Fruit fly (Drosophila melanogaster): Measurements from ENCODE around the gene Had1.
A peak's percentile ranks its signal among the peaks of the same experiment; 100 is the strongest.

The Had1 gene

DNA sequence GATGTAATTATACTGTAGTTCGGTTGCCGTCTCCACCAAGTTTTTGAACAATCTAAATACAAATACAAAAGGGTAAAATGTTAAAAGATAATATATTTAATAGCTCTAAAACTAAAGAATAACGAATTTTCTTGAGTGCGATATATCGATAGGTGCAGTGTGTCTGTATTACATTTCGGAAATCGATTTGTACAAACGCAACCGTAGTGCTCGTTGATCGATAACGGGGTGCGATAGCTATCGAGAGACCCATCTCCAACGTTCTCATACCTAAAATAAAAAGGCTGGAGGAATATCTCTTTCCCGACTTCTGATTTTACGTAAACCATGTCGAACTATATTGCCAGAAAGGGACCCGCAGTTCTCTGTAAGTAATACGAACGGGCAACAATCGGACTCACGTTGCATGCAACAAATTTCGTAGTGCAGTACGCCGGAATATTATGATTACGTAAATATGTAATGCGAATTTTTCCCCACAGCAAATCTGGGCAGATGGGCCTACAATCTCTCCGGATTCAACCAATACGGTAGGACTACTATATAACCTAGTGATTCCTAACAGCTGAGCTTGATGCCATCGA, 22.3 kb downstream of the Had1 start, which contains the start of gene UQCR-14 (continued):
- TF ChIP-seq CG5180 (GFP tag; optimal IDR thresholded peaks at IDR 0.05) (no peak), otp (GFP tag; IDR thresholded peaks at IDR 0.05) (no peak), dan (GFP tag; IDR thresholded peaks at IDR 0.05) (no peak), Doc3 (GFP tag; IDR thresholded peaks at IDR 0.05; ENCODE audit: partially characterized antibody) (peak; percentile 89), CHES-1-like (GFP tag; optimal IDR thresholded peaks at IDR 0.05) (peak; percentile 28), emc (GFP tag; optimal IDR thresholded peaks at IDR 0.05) (no peak), Lpt (GFP tag; optimal IDR thresholded peaks at IDR 0.05) (no peak), CG10959 (GFP tag; IDR thresholded peaks at IDR 0.05) (no peak), CG16813 (GFP tag; IDR thresholded peaks at IDR 0.05; ENCODE audit: partially characterized antibody) (peak; percentile 98), chn (GFP tag; optimal IDR thresholded peaks at IDR 0.05) (no peak), CG6854 (GFP tag; optimal IDR thresholded peaks at IDR 0.05) (no peak), Hey (tag; optimal IDR thresholded peaks at IDR 0.05) (no peak), da (GFP tag; optimal IDR thresholded peaks at IDR 0.05) (no peak), CG7372 (GFP tag; IDR thresholded peaks at IDR 0.05) (no peak), Dll (GFP tag; IDR thresholded peaks at IDR 0.05; ENCODE audit: partially characterized antibody) (peak; percentile 94), CG12942 (GFP tag; optimal IDR thresholded peaks at IDR 0.05) (no peak), Awh (GFP tag; IDR thresholded peaks at IDR 0.05) (no peak), CG17829 (tag; optimal IDR thresholded peaks at IDR 0.05) (peak; percentile 61), CG12071 (GFP tag; optimal IDR thresholded peaks at IDR 0.05) (no peak), CG2116 (GFP tag; optimal IDR thresholded peaks at IDR 0.05) (peak; percentile 99), odd (GFP tag; optimal IDR thresholded peaks at IDR 0.05) (no peak), Nf-YC (tag; optimal IDR thresholded peaks at IDR 0.05) (peak; percentile 44), CG31441 (GFP tag; IDR thresholded peaks at IDR 0.05) (peak; percentile 29; the same call in 1 of the 2 replicates), CG34422 (GFP tag; IDR thresholded peaks at IDR 0.05) (0 out of 3 replicates have a peak, but pooled peaks have one; percentile 44), CG8281 (tag; optimal IDR thresholded peaks at IDR 0.05) (no peak), btn (GFP tag; optimal IDR thresholded peaks at IDR 0.05) (no peak), schlank (tag; optimal IDR thresholded peaks at IDR 0.05) (no peak), CG32767 (GFP tag; IDR thresholded peaks at IDR 0.05) (peak; percentile 30; the same call in 1 of the 2 replicates), onecut (GFP tag; IDR thresholded peaks at IDR 0.05) (peak; percentile 19; the same call in 1 of the 2 replicates), CG2678 (tag; optimal IDR thresholded peaks at IDR 0.05) (no peak), crc (GFP tag; optimal IDR thresholded peaks at IDR 0.05) (no peak), cas (GFP tag; IDR thresholded peaks at IDR 0.05) (no peak), CG7556 (GFP tag; optimal IDR thresholded peaks at IDR 0.05) (no peak), CG16779 (GFP tag; IDR thresholded peaks at IDR 0.05) (no peak), CG11093 (GFP tag; IDR thresholded peaks at IDR 0.05) (no peak), hth (optimal IDR thresholded peaks at IDR 0.05) (no peak), stc (GFP tag; IDR thresholded peaks at IDR 0.05) (no peak), ash1 (GFP tag; optimal IDR thresholded peaks at IDR 0.05) (no peak), Jarid2 (GFP tag; optimal IDR thresholded peaks at IDR 0.05) (no peak), CG4360 (GFP tag; IDR thresholded peaks at IDR 0.05) (no peak), dysf (GFP tag; IDR thresholded peaks at IDR 0.05) (peak; percentile 21; the same call in 1 of the 3 replicates), CG6272 (GFP tag; IDR thresholded peaks at IDR 0.05) (peak; percentile 44; the same call in 1 of the 2 replicates), CG4404 (GFP tag; IDR thresholded peaks at IDR 0.05) (no peak), D19A (tag; optimal IDR thresholded peaks at IDR 0.05) (peak; percentile 12), ase (GFP tag; IDR thresholded peaks at IDR 0.05) (0 out of 3 replicates have a peak, but pooled peaks have one; percentile 27), CG14050 (GFP tag; IDR thresholded peaks at IDR 0.05) (no peak), hbn (GFP tag; IDR thresholded peaks at IDR 0.05; ENCODE audit: partially characterized antibody) (peak; percentile 97), z (GFP tag; IDR thresholded peaks at IDR 0.05) (no peak), lilli (GFP tag; optimal IDR thresholded peaks at IDR 0.05) (peak; percentile 52), Gsc (GFP tag; IDR thresholded peaks at IDR 0.05) (no peak), unc-4 (GFP tag; IDR thresholded peaks at IDR 0.05; ENCODE audit: partially characterized antibody) (peak; percentile 98), zfh2 (GFP tag; optimal IDR thresholded peaks at IDR 0.05) (peak; percentile 4)

Measured in whole organism, embryonic.